Fruit fly (Drosophila melanogaster) whole organism, embryonic: ENCODE data around the gene Bruce.

Experiments used
- Atf-2 ChIP-seq: fragments of 200-800 bp; sonication (Bioruptor generic); optimal IDR thresholded peaks from 2 replicates; lab custom pipeline; 2016; ENCODE audit warnings: missing biosample characterization, missing genetic modification characterization
- CG34376 ChIP-seq: fragments of 200-800 bp; sonication (Bioruptor generic); optimal IDR thresholded peaks from 2 replicates; lab custom pipeline; 2018; ENCODE audit warnings: missing biosample characterization, mild to moderate bottlenecking, missing genetic modification characterization
- CG8924 ChIP-seq: fragments of 200-800 bp; optimal IDR thresholded peaks from 3 replicates; lab custom pipeline; 2019; ENCODE audit warnings: missing biosample characterization, mild to moderate bottlenecking, missing genetic modification characterization, moderate library complexity
- Dfd ChIP-seq, 2 experiments: fragments of >200 bp; optimal IDR thresholded peaks; 2 replicates each; lab custom pipeline; 2017; ENCODE audit warnings: missing biosample characterization in 2 of 2, missing genetic modification characterization in 2 of 2
- Fer2 ChIP-seq: fragments of 200-800 bp; sonication (Bioruptor generic); optimal IDR thresholded peaks from 2 replicates; lab custom pipeline; 2018; ENCODE audit warnings: missing biosample characterization, mild to moderate bottlenecking, missing genetic modification characterization, moderate library complexity
- hb ChIP-seq: fragments of 200-800 bp; sonication (Bioruptor generic); IDR thresholded peaks from 3 replicates; pipeline ENCODE4 v1.3.6; 2022; ENCODE audit warnings: missing biosample characterization, missing genetic modification characterization; ENCODE audit not compliant: partially characterized antibody
- z ChIP-seq: fragments of 200-800 bp; sonication (Bioruptor generic); IDR thresholded peaks from 3 replicates; pipeline ENCODE4 v1.3.6; 2022; ENCODE audit warnings: missing biosample characterization, missing genetic modification characterization

- TF ChIP-seq z (GFP tag; lab: Robert Waterston, UW) (no peak), CG34376 (GFP tag; lab: Kevin White, UChicago) (no peak), Dfd (GFP tag; optimal IDR thresholded peaks at IDR 0.05; lab: Kevin White, UChicago) (no peak), hb (GFP tag; lab: Robert Waterston, UW) (no peak), CG8924 (tag; lab: Kevin White, UChicago) (no peak), Atf-2 (GFP tag; lab: Kevin White, UChicago) (no peak), Fer2 (tag; lab: Kevin White, UChicago) (no peak)
These were observed 56.3 kb downstream of the Bruce start for dm6 chr3R:10274829-10275228.
